Worm (Caenorhabditis elegans) whole organism, late embryonic: ENCODE results near the gene Y39H10B.2.

Experiments
- F13H6.1 ChIP-seq: sonication (generic microtip); optimal IDR thresholded peaks from 2 replicates; lab custom pipeline; 2016; ENCODE audit warnings: missing genetic modification characterization, missing compliant biosample characterization
- ceh-14 ChIP-seq: sonication (generic microtip); optimal IDR thresholded peaks from 2 replicates; lab custom pipeline; 2016; ENCODE audit warnings: missing genotype, missing genetic modification characterization, missing compliant biosample characterization
- ceh-24 ChIP-seq: sonication (generic microtip); optimal IDR thresholded peaks from 2 replicates; lab custom pipeline; 2016; ENCODE audit warnings: mild to moderate bottlenecking, missing genetic modification characterization, missing compliant biosample characterization
- elt-2 ChIP-seq: sonication (generic microtip); optimal IDR thresholded peaks from 2 replicates; lab custom pipeline; 2016; ENCODE audit warnings: missing genetic modification reagents, missing genetic modification characterization, missing compliant biosample characterization
- ets-4 ChIP-seq: sonication (generic microtip); optimal IDR thresholded peaks from 2 replicates; lab custom pipeline; 2016; ENCODE audit warnings: missing genetic modification characterization, missing compliant biosample characterization
- nhr-11 ChIP-seq: fragments of 150-350 bp; optimal IDR thresholded peaks from 2 replicates; lab custom pipeline; 2014; ENCODE audit warnings: missing biosample characterization, missing genetic modification characterization
- pag-3 ChIP-seq: sonication (generic microtip); optimal IDR thresholded peaks from 2 replicates; lab custom pipeline; 2016; ENCODE audit warnings: missing compliant biosample characterization, missing genetic modification characterization, borderline replicate concordance
- sdc-2 ChIP-seq: sonication (generic microtip); optimal IDR thresholded peaks from 2 replicates; lab custom pipeline; 2016; ENCODE audit warnings: missing genotype, missing genetic modification characterization, missing compliant biosample characterization
- sox-4 ChIP-seq: sonication (generic microtip); optimal IDR thresholded peaks from 2 replicates; lab custom pipeline; 2017; ENCODE audit warnings: mild to moderate bottlenecking, missing genetic modification characterization, inconsistent platforms, missing compliant biosample characterization
- tbx-7 ChIP-seq: sonication (generic microtip); optimal IDR thresholded peaks from 2 replicates; lab custom pipeline; 2016; ENCODE audit warnings: missing genotype, missing genetic modification characterization, missing compliant biosample characterization

DNA sequence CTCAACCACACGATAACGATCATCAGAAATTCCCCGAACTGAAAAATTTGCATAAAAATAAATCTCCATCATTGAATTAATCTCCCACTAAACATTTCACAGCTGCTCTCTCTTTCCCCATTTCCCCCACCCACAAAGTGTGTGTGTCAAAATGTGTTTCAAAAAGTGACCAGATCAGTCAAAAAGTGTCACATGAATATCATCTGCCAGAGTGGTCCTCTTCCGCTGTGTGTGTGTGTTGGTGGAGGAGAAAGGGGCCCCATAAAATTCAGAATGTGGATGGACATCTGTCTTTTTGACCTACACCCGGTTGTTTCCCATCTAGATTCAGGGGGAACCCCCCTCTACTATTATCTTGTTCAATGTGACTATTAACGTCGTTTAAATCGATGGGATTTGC lies 8.6 kb downstream of the Y39H10B.2 start:
- TF ChIP-seq elt-2 (tag; lab: Kevin White, UChicago) (no peak), pag-3 (no peak), nhr-11 (tag; lab: Kevin White, UChicago) (no peak), F13H6.1 (tag; lab: Kevin White, UChicago) (no peak), tbx-7 (no peak), ceh-24 (tag; lab: Kevin White, UChicago) (no peak), sox-4 (tag; lab: Kevin White, UChicago) (no peak), ceh-14 (tag; lab: Kevin White, UChicago) (no peak), sdc-2 (tag; lab: Kevin White, UChicago) (no peak), ets-4 (tag; lab: Kevin White, UChicago) (no peak)
